Worm (Caenorhabditis elegans): ENCODE measurements around the gene Y57G7A.11.

Gene Y57G7A.11

DNA sequence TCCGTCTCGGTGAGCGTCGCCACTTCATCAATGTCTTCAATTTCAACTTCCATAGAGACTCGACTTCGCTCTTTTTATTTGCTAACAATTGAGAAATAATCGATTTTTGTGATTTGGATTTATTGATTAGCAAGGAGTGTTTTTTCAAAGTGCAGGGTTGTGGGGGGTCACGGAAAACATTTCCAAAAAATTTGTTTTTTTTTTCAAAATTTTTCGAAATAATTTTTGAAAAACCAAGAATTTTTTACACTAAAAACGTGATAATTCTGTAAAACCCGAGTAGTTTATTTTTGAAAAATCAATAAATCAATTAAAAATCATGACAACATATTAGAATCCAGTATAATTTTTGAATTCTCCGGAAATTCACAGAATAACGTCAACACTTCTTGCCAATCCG, 1.2 kb downstream of the Y57G7A.11 start, which contains the start of gene Y57G7A.5:
Gene Y57G7A.5 (minus strand): TSS at position 101 of the 400 bp plus-strand sequence.
- TF ChIP-seq ama-1 (optimal IDR thresholded peaks at IDR 0.05) (no peak), ceh-36 (tag; optimal IDR thresholded peaks at IDR 0.05) (no peak), ets-7 (tag; optimal IDR thresholded peaks at IDR 0.05) (no peak), sea-1 (GFP tag; conservative IDR thresholded peaks at IDR 0.05) (no peak), tbx-11 (GFP tag; IDR thresholded peaks at IDR 0.05) (no peak), aly-1 (tag; optimal IDR thresholded peaks at IDR 0.05) (no peak), hnd-1 (tag; optimal IDR thresholded peaks at IDR 0.05) (no peak), tbx-37 (GFP tag; conservative IDR thresholded peaks at IDR 0.05) (no peak), F13C5.2 (tag; optimal IDR thresholded peaks at IDR 0.05) (no peak), hmbx-1 (tag; optimal IDR thresholded peaks at IDR 0.05) (no peak), B0310.2 (tag; optimal IDR thresholded peaks at IDR 0.05) (no peak), scrt-1 (GFP tag; IDR thresholded peaks at IDR 0.05) (no peak), hmg-4 (GFP tag; optimal IDR thresholded peaks at IDR 0.05) (no peak), ceh-13 (GFP tag; optimal IDR thresholded peaks at IDR 0.05) (no peak), flt-1 (GFP tag; IDR thresholded peaks at IDR 0.05) (no peak), pes-1 (GFP tag; IDR thresholded peaks at IDR 0.05) (no peak)

DNA sequence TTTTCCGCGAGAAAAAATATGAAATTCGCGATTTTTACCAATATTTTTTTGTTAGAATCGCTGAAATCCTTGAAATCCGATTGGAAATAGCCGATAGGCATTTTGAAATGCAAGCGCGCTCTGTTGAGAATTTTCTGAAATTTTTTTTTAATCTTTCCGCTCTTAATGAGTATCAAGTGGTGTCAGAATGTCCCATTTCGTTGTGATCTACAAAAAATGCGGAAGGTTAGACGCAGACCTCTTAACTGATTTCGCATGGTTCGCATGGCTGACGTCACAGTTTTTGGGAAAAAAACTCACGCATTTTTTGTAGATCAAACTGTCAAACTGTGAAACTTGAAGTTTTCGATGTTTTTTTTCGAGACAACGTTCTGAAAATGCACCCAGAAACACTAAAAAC, 4.9 kb downstream of the Y57G7A.11 start, which contains the start of gene srw-66:
Gene srw-66 (minus strand): TSS at position 101 of the 400 bp plus-strand sequence.
- no peak for TF ChIP-seq tbx-11 (GFP tag; IDR thresholded peaks at IDR 0.05)
- TF ChIP-seq hnd-1 (tag; optimal IDR thresholded peaks at IDR 0.05): no peak

DNA sequence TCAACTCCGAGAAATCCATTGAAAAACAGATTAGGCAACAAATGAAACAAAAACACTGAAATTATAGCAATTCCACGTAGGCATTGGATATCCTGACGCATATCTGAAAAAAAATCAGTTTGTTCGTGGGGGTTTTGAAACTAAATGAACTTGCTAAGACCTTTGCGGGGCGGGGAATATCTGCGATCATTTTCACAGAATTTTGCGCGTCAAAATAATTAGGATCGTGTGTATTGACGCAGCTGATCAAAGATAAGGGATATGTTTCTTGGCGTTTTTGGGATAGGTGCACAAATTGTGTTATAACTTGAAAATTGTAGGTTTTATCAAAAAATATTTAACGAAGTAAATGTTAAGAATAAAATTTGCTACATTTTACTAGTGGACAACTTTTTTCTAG, 9.9 kb downstream of the Y57G7A.11 start, which contains the start of gene oac-30:
Gene oac-30 (minus strand): TSS at position 101 of the 400 bp plus-strand sequence.
- TF ChIP-seq tbx-11 (GFP tag; IDR thresholded peaks at IDR 0.05) (no peak), tra-4 (tag; optimal IDR thresholded peaks at IDR 0.05) (no peak), ets-7 (tag; optimal IDR thresholded peaks at IDR 0.05) (no peak), hnd-1 (tag; optimal IDR thresholded peaks at IDR 0.05) (no peak), aly-1 (tag; optimal IDR thresholded peaks at IDR 0.05) (no peak)

ce11 chrII:1258634-1259033, 18.0 kb downstream of the Y57G7A.11 start, which contains the start of gene clpr-2:
Gene clpr-2, plus strand, starts transcription at chrII:1258934.
- TF ChIP-seq ceh-13 (GFP tag; optimal IDR thresholded peaks at IDR 0.05) (no peak), flt-1 (GFP tag; IDR thresholded peaks at IDR 0.05) (no peak), ama-1 (optimal IDR thresholded peaks at IDR 0.05) (no peak), hmbx-1 (tag; optimal IDR thresholded peaks at IDR 0.05) (no peak), aly-1 (tag; optimal IDR thresholded peaks at IDR 0.05) (no peak), tra-4 (tag; optimal IDR thresholded peaks at IDR 0.05) (no peak), pes-1 (GFP tag; IDR thresholded peaks at IDR 0.05) (no peak), tbx-37 (GFP tag; conservative IDR thresholded peaks at IDR 0.05) (no peak), scrt-1 (GFP tag; IDR thresholded peaks at IDR 0.05) (no peak), F13C5.2 (tag; optimal IDR thresholded peaks at IDR 0.05) (no peak), sea-1 (GFP tag; conservative IDR thresholded peaks at IDR 0.05) (no peak), hmg-4 (GFP tag; optimal IDR thresholded peaks at IDR 0.05) (no peak), ets-7 (tag; optimal IDR thresholded peaks at IDR 0.05) (no peak)

DNA sequence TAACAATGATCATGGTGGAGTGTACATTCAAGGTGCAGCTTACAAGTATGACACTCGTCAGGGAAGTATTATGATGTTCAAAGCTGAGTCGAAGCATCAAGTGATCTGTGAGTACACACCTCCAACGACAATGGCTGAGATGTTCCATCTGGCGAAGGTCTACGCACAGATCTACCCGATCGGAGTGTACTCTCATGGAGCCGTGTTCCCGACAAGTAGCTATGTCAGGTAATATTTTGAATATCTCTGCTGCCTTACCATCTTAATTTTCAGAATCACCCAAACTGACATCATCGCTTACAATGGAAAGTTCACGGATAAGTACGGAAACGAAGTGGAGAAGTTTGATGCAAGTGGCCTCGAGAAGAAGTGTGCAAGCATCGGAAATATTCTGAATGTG, 19.9 kb downstream of the Y57G7A.11 start:
- TF ChIP-seq ceh-13 (GFP tag; optimal IDR thresholded peaks at IDR 0.05) (no peak), tra-4 (tag; optimal IDR thresholded peaks at IDR 0.05) (no peak), hnd-1 (tag; optimal IDR thresholded peaks at IDR 0.05) (no peak), hmg-4 (GFP tag; optimal IDR thresholded peaks at IDR 0.05) (no peak), tbx-11 (GFP tag; IDR thresholded peaks at IDR 0.05) (no peak), F13C5.2 (tag; optimal IDR thresholded peaks at IDR 0.05) (no peak), B0310.2 (tag; optimal IDR thresholded peaks at IDR 0.05) (no peak), ets-7 (tag; optimal IDR thresholded peaks at IDR 0.05) (no peak), ama-1 (optimal IDR thresholded peaks at IDR 0.05) (no peak), sea-1 (GFP tag; conservative IDR thresholded peaks at IDR 0.05) (no peak)

DNA sequence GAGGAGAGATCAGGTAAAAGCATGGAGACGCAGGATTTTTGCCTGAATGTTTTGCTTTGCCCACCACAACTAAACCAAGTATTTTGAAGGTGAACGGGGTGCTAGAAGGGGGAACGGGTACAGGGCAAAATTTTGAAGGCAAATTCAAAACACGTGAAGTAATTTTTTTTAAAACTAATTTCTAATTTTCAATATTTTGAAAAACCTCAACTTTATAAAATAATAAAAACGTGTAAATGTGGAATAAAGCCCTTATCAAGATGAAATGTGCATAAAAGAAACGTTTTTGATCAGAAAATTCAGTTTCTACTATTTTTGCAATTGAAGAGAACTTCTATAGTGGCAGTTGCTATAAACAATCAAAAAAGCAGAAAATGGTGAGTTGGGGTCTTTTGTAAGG, 21.0 kb downstream of the Y57G7A.11 start, which contains the start of gene clec-119:
Gene clec-119 (plus strand): TSS at position 301 of the 400 bp plus-strand sequence.
- TF ChIP-seq ceh-36 (tag; optimal IDR thresholded peaks at IDR 0.05) (no peak), ceh-13 (GFP tag; optimal IDR thresholded peaks at IDR 0.05) (no peak), pes-1 (GFP tag; IDR thresholded peaks at IDR 0.05) (no peak), tra-4 (tag; optimal IDR thresholded peaks at IDR 0.05) (no peak), aly-1 (tag; optimal IDR thresholded peaks at IDR 0.05) (no peak), sea-1 (GFP tag; conservative IDR thresholded peaks at IDR 0.05) (no peak), F13C5.2 (tag; optimal IDR thresholded peaks at IDR 0.05) (no peak), hnd-1 (tag; optimal IDR thresholded peaks at IDR 0.05) (no peak), scrt-1 (GFP tag; IDR thresholded peaks at IDR 0.05) (no peak), tbx-11 (GFP tag; IDR thresholded peaks at IDR 0.05) (no peak), ama-1 (optimal IDR thresholded peaks at IDR 0.05) (no peak), ets-7 (tag; optimal IDR thresholded peaks at IDR 0.05) (no peak), tbx-37 (GFP tag; conservative IDR thresholded peaks at IDR 0.05) (no peak), hmg-4 (GFP tag; optimal IDR thresholded peaks at IDR 0.05) (no peak), B0310.2 (tag; optimal IDR thresholded peaks at IDR 0.05) (no peak), hmbx-1 (tag; optimal IDR thresholded peaks at IDR 0.05) (no peak), flt-1 (GFP tag; IDR thresholded peaks at IDR 0.05) (no peak)

- TF ChIP-seq ceh-13 (GFP tag; optimal IDR thresholded peaks at IDR 0.05): no peak
- peak; percentile 4 for TF ChIP-seq ceh-36 (tag; optimal IDR thresholded peaks at IDR 0.05)
Observed at ce11 chrII:1252259-1252658, 24.4 kb downstream of the Y57G7A.11 start, which contains the start of gene lin-42. Gene lin-42, minus strand, starts transcription at chrII:1252359.

- TF ChIP-seq hmg-4 (GFP tag; optimal IDR thresholded peaks at IDR 0.05) (peak; percentile 86), F13C5.2 (tag; optimal IDR thresholded peaks at IDR 0.05) (peak; percentile 67), tbx-37 (GFP tag; conservative IDR thresholded peaks at IDR 0.05) (no peak), aly-1 (tag; optimal IDR thresholded peaks at IDR 0.05) (peak; percentile 27), scrt-1 (GFP tag; IDR thresholded peaks at IDR 0.05) (no peak), sea-1 (GFP tag; conservative IDR thresholded peaks at IDR 0.05) (no peak), pes-1 (GFP tag; IDR thresholded peaks at IDR 0.05) (peak; percentile 56; the same call in 1 of the 2 replicates), hmbx-1 (tag; optimal IDR thresholded peaks at IDR 0.05) (no peak), B0310.2 (tag; optimal IDR thresholded peaks at IDR 0.05) (no peak), ceh-13 (GFP tag; optimal IDR thresholded peaks at IDR 0.05) (no peak), ets-7 (tag; optimal IDR thresholded peaks at IDR 0.05) (no peak)
Observed at ce11 chrII:1246855-1247259, 29.8 kb downstream of the Y57G7A.11 start.

All from whole organism, early embryonic.